Worm (Caenorhabditis elegans) whole organism, early embryonic: ENCODE measurements around the gene F38B7.11.

Experiments used
- B0310.2 ChIP-seq: sonication (generic microtip); optimal IDR thresholded peaks from 2 replicates; lab custom pipeline; 2016; ENCODE audit warnings: mild to moderate bottlenecking, missing genetic modification characterization, missing compliant biosample characterization
- F13C5.2 ChIP-seq: sonication (generic microtip); optimal IDR thresholded peaks from 2 replicates; lab custom pipeline; 2017; ENCODE audit warnings: mild to moderate bottlenecking, missing genetic modification characterization, inconsistent platforms, missing compliant biosample characterization
- aly-1 ChIP-seq: sonication (generic microtip); optimal IDR thresholded peaks from 2 replicates; lab custom pipeline; 2016; ENCODE audit warnings: missing genetic modification characterization, missing compliant biosample characterization
- ama-1 ChIP-seq: fragments of 150-350 bp; optimal IDR thresholded peaks from 2 replicates; lab custom pipeline; 2014
- ceh-13 ChIP-seq: fragments of 200-800 bp; sonication (Bioruptor generic); optimal IDR thresholded peaks from 2 replicates; lab custom pipeline; 2018; ENCODE audit warnings: mild to moderate bottlenecking, missing genetic modification characterization, missing compliant biosample characterization
- ceh-36 ChIP-seq: sonication (generic microtip); optimal IDR thresholded peaks from 2 replicates; lab custom pipeline; 2016; ENCODE audit warnings: missing genetic modification characterization, inconsistent platforms, missing compliant biosample characterization
- ets-7 ChIP-seq: sonication (generic microtip); optimal IDR thresholded peaks from 2 replicates; lab custom pipeline; 2016; ENCODE audit warnings: missing genotype, missing genetic modification characterization, missing compliant biosample characterization
- flt-1 ChIP-seq: fragments of 200-800 bp; sonication (Bioruptor generic); IDR thresholded peaks from 2 replicates; pipeline ENCODE4 v1.3.6; 2022; ENCODE audit warnings: missing genetic modification characterization, missing compliant biosample characterization
- hmbx-1 ChIP-seq: sonication (generic microtip); optimal IDR thresholded peaks from 2 replicates; lab custom pipeline; 2016; ENCODE audit warnings: mild to moderate bottlenecking, missing genetic modification characterization, missing compliant biosample characterization
- hmg-4 ChIP-seq: fragments of 200-800 bp; sonication (Bioruptor generic); optimal IDR thresholded peaks from 2 replicates; lab custom pipeline; 2018; ENCODE audit warnings: mild to moderate bottlenecking, missing genetic modification characterization, missing compliant biosample characterization
- hnd-1 ChIP-seq: sonication (generic microtip); optimal IDR thresholded peaks from 2 replicates; lab custom pipeline; 2016; ENCODE audit warnings: missing genetic modification characterization, missing compliant biosample characterization
- pes-1 ChIP-seq: fragments of 200-800 bp; sonication (Bioruptor generic); IDR thresholded peaks from 2 replicates; pipeline ENCODE4 v1.3.6; 2022; ENCODE audit warnings: missing genetic modification reagents, missing genetic modification characterization, missing compliant biosample characterization
- scrt-1 ChIP-seq: fragments of 200-800 bp; sonication (Bioruptor generic); IDR thresholded peaks from 2 replicates; pipeline ENCODE4 v1.3.6; 2022; ENCODE audit warnings: missing genetic modification characterization, missing compliant biosample characterization
- sea-1 ChIP-seq: fragments of 200-800 bp; sonication (Bioruptor generic); conservative IDR thresholded peaks from 2 replicates; pipeline ENCODE4 v1.3.6; 2022; ENCODE audit warnings: missing genetic modification characterization, missing compliant biosample characterization
- tbx-11 ChIP-seq: fragments of 200-800 bp; sonication (Bioruptor generic); IDR thresholded peaks from 2 replicates; pipeline ENCODE4 v1.3.6; 2022; ENCODE audit warnings: missing genetic modification characterization, missing compliant biosample characterization
- tbx-37 ChIP-seq: fragments of 200-800 bp; sonication (Bioruptor generic); conservative IDR thresholded peaks from 2 replicates; pipeline ENCODE4 v1.3.6; 2022; ENCODE audit warnings: missing genetic modification reagents, missing genetic modification characterization, missing compliant biosample characterization
- tra-4 ChIP-seq: sonication (generic microtip); optimal IDR thresholded peaks from 2 replicates; lab custom pipeline; 2017; ENCODE audit warnings: missing genetic modification characterization, missing compliant biosample characterization

Gene F38B7.11

ce11 chrV:11506347-11506746 is 40.5 kb upstream of the F38B7.11 start:
- TF ChIP-seq tbx-11 (GFP tag; lab: Robert Waterston, UW) (no peak), hnd-1 (no peak), sea-1 (GFP tag; lab: Robert Waterston, UW) (no peak), F13C5.2 (tag; lab: Kevin White, UChicago) (no peak), ama-1 (lab: Kevin White, UChicago) (no peak), aly-1 (no peak), ceh-36 (tag; lab: Kevin White, UChicago) (no peak), B0310.2 (no peak), flt-1 (no peak), ceh-13 (GFP tag; lab: Kevin White, UChicago) (no peak), pes-1 (GFP tag; lab: Robert Waterston, UW) (no peak), tra-4 (no peak), tbx-37 (no peak)

- TF ChIP-seq aly-1 (no peak), sea-1 (GFP tag; lab: Robert Waterston, UW) (no peak), ceh-13 (GFP tag; lab: Kevin White, UChicago) (no peak), hmg-4 (GFP tag; lab: Kevin White, UChicago) (no peak), ets-7 (tag; lab: Kevin White, UChicago) (no peak), scrt-1 (GFP tag; lab: Robert Waterston, UW) (no peak), tbx-11 (GFP tag; lab: Robert Waterston, UW) (no peak), ama-1 (lab: Kevin White, UChicago) (no peak), hnd-1 (no peak), F13C5.2 (tag; lab: Kevin White, UChicago) (no peak), tra-4 (no peak), tbx-37 (no peak), ceh-36 (tag; lab: Kevin White, UChicago) (no peak), hmbx-1 (tag; lab: Kevin White, UChicago) (no peak), flt-1 (no peak), pes-1 (GFP tag; lab: Robert Waterston, UW) (no peak), B0310.2 (no peak)
Observed at ce11 chrV:11508773-11509172, 38.1 kb upstream of the F38B7.11 start, which contains the start of gene ttll-5. Gene ttll-5, plus strand, starts transcription at chrV:11509060.

ce11 chrV:11513432-11513831 is 33.5 kb upstream of the F38B7.11 start, which contains the start of gene C55A6.3:
Gene C55A6.3, minus strand, starts transcription at chrV:11513532.
- TF ChIP-seq scrt-1 (GFP tag; lab: Robert Waterston, UW): no peak
- no peak for TF ChIP-seq hmbx-1 (tag; lab: Kevin White, UChicago)
- TF ChIP-seq tra-4: no peak
- TF ChIP-seq tbx-37: no peak
- no peak for TF ChIP-seq aly-1
- TF ChIP-seq ceh-13 (GFP tag; lab: Kevin White, UChicago): no peak
- TF ChIP-seq tbx-11 (GFP tag; lab: Robert Waterston, UW): no peak
- no peak for TF ChIP-seq hnd-1
- no peak for TF ChIP-seq flt-1

- TF ChIP-seq ets-7 (tag; lab: Kevin White, UChicago): no peak
- TF ChIP-seq tbx-11 (GFP tag; lab: Robert Waterston, UW): no peak
- no peak for TF ChIP-seq ceh-36 (tag; lab: Kevin White, UChicago)
- TF ChIP-seq pes-1 (GFP tag; lab: Robert Waterston, UW): no peak
- TF ChIP-seq flt-1: no peak
- TF ChIP-seq hmg-4 (GFP tag; lab: Kevin White, UChicago): no peak
- no peak for TF ChIP-seq hnd-1
Observed at ce11 chrV:11514677-11515076, 32.2 kb upstream of the F38B7.11 start, which contains the start of gene C55A6.6. Gene C55A6.6, minus strand, starts transcription at chrV:11514737.

- no peak for TF ChIP-seq hnd-1
- TF ChIP-seq hmg-4 (GFP tag; lab: Kevin White, UChicago): no peak
- TF ChIP-seq ama-1 (lab: Kevin White, UChicago): no peak
- TF ChIP-seq scrt-1 (GFP tag; lab: Robert Waterston, UW): no peak
- no peak for TF ChIP-seq B0310.2
- no peak for TF ChIP-seq aly-1
Observed at ce11 chrV:11515145-11515544, 31.8 kb upstream of the F38B7.11 start.

- no peak for TF ChIP-seq tbx-11 (GFP tag; lab: Robert Waterston, UW)
- no peak for TF ChIP-seq sea-1 (GFP tag; lab: Robert Waterston, UW)
- TF ChIP-seq hnd-1: no peak
- no peak for TF ChIP-seq hmbx-1 (tag; lab: Kevin White, UChicago)
- no peak for TF ChIP-seq ets-7 (tag; lab: Kevin White, UChicago)
- TF ChIP-seq aly-1: no peak
- TF ChIP-seq hmg-4 (GFP tag; lab: Kevin White, UChicago): no peak
- no peak for TF ChIP-seq flt-1
- TF ChIP-seq ceh-36 (tag; lab: Kevin White, UChicago): no peak
- TF ChIP-seq ama-1 (lab: Kevin White, UChicago): no peak
Observed at ce11 chrV:11516141-11516591, 30.7 kb upstream of the F38B7.11 start, which contains the start of gene sdz-8. Gene sdz-8, minus strand, starts transcription at chrV:11516191.

- TF ChIP-seq flt-1 (no peak), hmg-4 (GFP tag; lab: Kevin White, UChicago) (no peak), ama-1 (lab: Kevin White, UChicago) (no peak), tra-4 (no peak), F13C5.2 (tag; lab: Kevin White, UChicago) (no peak), hmbx-1 (tag; lab: Kevin White, UChicago) (no peak), scrt-1 (GFP tag; lab: Robert Waterston, UW) (no peak), sea-1 (GFP tag; lab: Robert Waterston, UW) (no peak), B0310.2 (no peak), tbx-11 (GFP tag; lab: Robert Waterston, UW) (no peak), ceh-13 (GFP tag; lab: Kevin White, UChicago) (no peak), aly-1 (no peak), ceh-36 (tag; lab: Kevin White, UChicago) (no peak)
Observed at ce11 chrV:11517789-11518188, 29.1 kb upstream of the F38B7.11 start, which contains the start of gene C55A6.4. Gene C55A6.4, minus strand, starts transcription at chrV:11517889.

- no peak for TF ChIP-seq ceh-36 (tag; lab: Kevin White, UChicago)
- TF ChIP-seq F13C5.2 (tag; lab: Kevin White, UChicago): no peak
- no peak for TF ChIP-seq hmbx-1 (tag; lab: Kevin White, UChicago)
- no peak for TF ChIP-seq tra-4
- TF ChIP-seq B0310.2: no peak
- no peak for TF ChIP-seq tbx-37
- TF ChIP-seq ama-1 (lab: Kevin White, UChicago): no peak
- TF ChIP-seq hnd-1: no peak
- no peak for TF ChIP-seq flt-1
- no peak for TF ChIP-seq sea-1 (GFP tag; lab: Robert Waterston, UW)
- no peak for TF ChIP-seq pes-1 (GFP tag; lab: Robert Waterston, UW)
- no peak for TF ChIP-seq ets-7 (tag; lab: Kevin White, UChicago)
- TF ChIP-seq ceh-13 (GFP tag; lab: Kevin White, UChicago): no peak
- no peak for TF ChIP-seq hmg-4 (GFP tag; lab: Kevin White, UChicago)
- TF ChIP-seq tbx-11 (GFP tag; lab: Robert Waterston, UW): no peak
- TF ChIP-seq scrt-1 (GFP tag; lab: Robert Waterston, UW): no peak
- no peak for TF ChIP-seq aly-1
Observed at ce11 chrV:11520215-11520614, 26.7 kb upstream of the F38B7.11 start, which contains the start of the genes C55A6.11 and C55A6.7. Gene C55A6.11, plus strand, starts transcription at chrV:11520515. Gene C55A6.7, minus strand, starts transcription at chrV:11520530.
